Worm (Caenorhabditis elegans) whole organism, L3 larva: ENCODE data around the gene mdf-1.

Source experiments
- ZK546.5 ChIP-seq: sonication (generic microtip); optimal IDR thresholded peaks from 2 replicates; lab custom pipeline; 2017; ENCODE audit warnings: missing biosample characterization, missing genetic modification characterization
- aly-2 ChIP-seq: fragments of 150-350 bp; optimal IDR thresholded peaks from 2 replicates; lab custom pipeline; 2014; ENCODE audit warnings: missing biosample characterization, missing genetic modification characterization
- ceh-28 ChIP-seq: fragments of 150-350 bp; optimal IDR thresholded peaks from 2 replicates; lab custom pipeline; 2014; ENCODE audit warnings: missing biosample characterization, missing genetic modification reagents, missing genetic modification characterization
- ceh-82 ChIP-seq: fragments of 150-350 bp; optimal IDR thresholded peaks from 2 replicates; lab custom pipeline; 2014; ENCODE audit warnings: missing biosample characterization, missing genetic modification characterization
- ceh-9 ChIP-seq: sonication (generic microtip); optimal IDR thresholded peaks from 2 replicates; lab custom pipeline; 2018; ENCODE audit warnings: missing biosample characterization, missing genetic modification characterization
- daf-12 ChIP-seq: fragments of 150-350 bp; optimal IDR thresholded peaks from 2 replicates; lab custom pipeline; 2014; ENCODE audit warnings: missing biosample characterization, missing genetic modification reagents, missing genetic modification characterization
- egl-27 ChIP-seq: sonication (generic microtip); optimal IDR thresholded peaks from 4 replicates; lab custom pipeline; 2017; ENCODE audit warnings: missing biosample characterization, missing genetic modification reagents, missing genetic modification characterization
- egl-5 ChIP-seq: fragments of 150-350 bp; optimal IDR thresholded peaks from 2 replicates; lab custom pipeline; 2017; ENCODE audit warnings: missing biosample characterization, missing genetic modification reagents, missing genetic modification characterization, inconsistent platforms
- elt-1 ChIP-seq: fragments of 150-350 bp; optimal IDR thresholded peaks from 2 replicates; lab custom pipeline; 2014; ENCODE audit warnings: missing biosample characterization, missing genetic modification characterization
- elt-2 ChIP-seq: sonication (generic microtip); optimal IDR thresholded peaks from 2 replicates; lab custom pipeline; 2016; ENCODE audit warnings: missing genetic modification reagents, mild to moderate bottlenecking, missing genetic modification characterization, missing compliant biosample characterization
- elt-3 ChIP-seq, 3 experiments: fragments of 150-350 bp in 1 of 3; sonication (generic microtip) in 2 of 3; optimal IDR thresholded peaks; 2 replicates in 2 of 3; 4 replicates in 1 of 3; lab custom pipeline; 2014 to 2017; ENCODE audit warnings: missing biosample characterization in 3 of 3, missing genetic modification characterization in 3 of 3
- eor-1 ChIP-seq, 2 experiments: fragments of 150-350 bp; optimal IDR thresholded peaks; 2 replicates each; lab custom pipeline; 2014 to 2018; ENCODE audit warnings: missing biosample characterization in 2 of 2, missing genetic modification characterization in 2 of 2
- fkh-10 ChIP-seq: sonication (generic microtip); optimal IDR thresholded peaks from 2 replicates; lab custom pipeline; 2017; ENCODE audit warnings: missing biosample characterization, missing genetic modification reagents, missing genetic modification characterization
- fkh-2 ChIP-seq: fragments of 150-350 bp; optimal IDR thresholded peaks from 2 replicates; lab custom pipeline; 2014; ENCODE audit warnings: missing biosample characterization, missing genetic modification reagents, missing genetic modification characterization
- fos-1 ChIP-seq: fragments of 150-350 bp; optimal IDR thresholded peaks from 2 replicates; lab custom pipeline; 2014; ENCODE audit warnings: missing biosample characterization, missing genetic modification characterization
- hmg-11 ChIP-seq: sonication (generic microtip); optimal IDR thresholded peaks from 2 replicates; lab custom pipeline; 2016; ENCODE audit warnings: missing genetic modification characterization, missing compliant biosample characterization
- jun-1 ChIP-seq: fragments of 150-350 bp; optimal IDR thresholded peaks from 2 replicates; lab custom pipeline; 2014; ENCODE audit warnings: missing biosample characterization, missing genetic modification reagents, missing genetic modification characterization
- lin-15B ChIP-seq: fragments of 150-350 bp; optimal IDR thresholded peaks from 2 replicates; lab custom pipeline; 2014; ENCODE audit warnings: missing biosample characterization, missing genetic modification characterization
- lin-39 ChIP-seq: fragments of 150-350 bp; optimal IDR thresholded peaks from 2 replicates; lab custom pipeline; 2018; ENCODE audit warnings: missing biosample characterization, missing genetic modification reagents, missing genetic modification characterization
- lsy-12 ChIP-seq: sonication (generic microtip); optimal IDR thresholded peaks from 2 replicates; lab custom pipeline; 2016; ENCODE audit warnings: mild to moderate bottlenecking, missing genetic modification characterization, missing compliant biosample characterization
- mdl-1 ChIP-seq: fragments of 150-350 bp; optimal IDR thresholded peaks from 2 replicates; lab custom pipeline; 2014; ENCODE audit warnings: missing biosample characterization, missing genetic modification characterization
- mml-1 ChIP-seq: fragments of 150-350 bp; sonication (generic microtip); optimal IDR thresholded peaks from 3 replicates; lab custom pipeline; 2014; ENCODE audit warnings: missing biosample characterization, missing genetic modification characterization
- nfya-1 ChIP-seq: sonication (generic microtip); optimal IDR thresholded peaks from 2 replicates; lab custom pipeline; 2017; ENCODE audit warnings: missing genetic modification characterization, mild to moderate bottlenecking, missing compliant biosample characterization, antibody characterized with exemption, moderate library complexity; ENCODE audit not compliant: insufficient read depth
- nhr-11 ChIP-seq: fragments of 150-350 bp; optimal IDR thresholded peaks from 2 replicates; lab custom pipeline; 2014; ENCODE audit warnings: missing biosample characterization, missing genetic modification characterization
- nhr-12 ChIP-seq: fragments of 150-350 bp; optimal IDR thresholded peaks from 2 replicates; lab custom pipeline; 2014; ENCODE audit warnings: missing biosample characterization, missing genetic modification characterization
- nhr-23 ChIP-seq: fragments of 150-350 bp; optimal IDR thresholded peaks from 2 replicates; lab custom pipeline; 2014; ENCODE audit warnings: missing biosample characterization, missing genetic modification reagents, missing genetic modification characterization
- nhr-25 ChIP-seq: sonication (generic microtip); optimal IDR thresholded peaks from 2 replicates; lab custom pipeline; 2017; ENCODE audit warnings: missing biosample characterization, missing genetic modification characterization
- nhr-28 ChIP-seq: fragments of 150-350 bp; optimal IDR thresholded peaks from 2 replicates; lab custom pipeline; 2014; ENCODE audit warnings: missing biosample characterization, missing genetic modification characterization
- nhr-43 ChIP-seq: sonication (generic microtip); optimal IDR thresholded peaks from 2 replicates; lab custom pipeline; 2016; ENCODE audit warnings: mild to moderate bottlenecking, missing genetic modification characterization, missing compliant biosample characterization; ENCODE audit not compliant: poor library complexity, severe bottlenecking
- nhr-67 ChIP-seq: fragments of 150-350 bp; optimal IDR thresholded peaks from 2 replicates; lab custom pipeline; 2014; ENCODE audit warnings: missing biosample characterization, missing genetic modification characterization
- nhr-76 ChIP-seq: fragments of 150-350 bp; sonication (generic microtip); optimal IDR thresholded peaks from 5 replicates; lab custom pipeline; 2014; ENCODE audit warnings: missing biosample characterization, missing genetic modification characterization
- pha-4 ChIP-seq: fragments of 150-350 bp; optimal IDR thresholded peaks from 2 replicates; lab custom pipeline; 2014; ENCODE audit warnings: missing biosample characterization, missing genetic modification reagents, missing genetic modification characterization
- sea-2 ChIP-seq: fragments of 150-350 bp; sonication (generic microtip); optimal IDR thresholded peaks from 4 replicates; lab custom pipeline; 2014; ENCODE audit warnings: missing biosample characterization, missing genetic modification reagents, missing genetic modification characterization
- skn-1 ChIP-seq: fragments of 150-350 bp; optimal IDR thresholded peaks from 2 replicates; lab custom pipeline; 2014; ENCODE audit warnings: missing biosample characterization, missing genetic modification characterization
- snpc-4 ChIP-seq: fragments of 150-350 bp; optimal IDR thresholded peaks from 2 replicates; lab custom pipeline; 2014; ENCODE audit warnings: missing biosample characterization, missing genetic modification characterization
- tbx-2 ChIP-seq: sonication (generic microtip); optimal IDR thresholded peaks from 2 replicates; lab custom pipeline; 2016; ENCODE audit warnings: mild to moderate bottlenecking, missing genetic modification characterization, missing compliant biosample characterization
- unc-39 ChIP-seq: sonication (generic microtip); optimal IDR thresholded peaks from 4 replicates; lab custom pipeline; 2017; ENCODE audit warnings: missing biosample characterization, missing genetic modification characterization
- unc-62 ChIP-seq: fragments of 150-350 bp; sonication (generic microtip); optimal IDR thresholded peaks from 4 replicates; lab custom pipeline; 2014; ENCODE audit warnings: missing biosample characterization, missing genetic modification reagents, missing genetic modification characterization
- ztf-11 ChIP-seq: fragments of 150-350 bp; optimal IDR thresholded peaks from 2 replicates; lab custom pipeline; 2014; ENCODE audit warnings: missing biosample characterization, missing genetic modification characterization
- ztf-4 ChIP-seq: fragments of 150-350 bp; optimal IDR thresholded peaks from 2 replicates; lab custom pipeline; 2014; ENCODE audit warnings: missing biosample characterization, missing genetic modification characterization

The mdf-1 gene

DNA sequence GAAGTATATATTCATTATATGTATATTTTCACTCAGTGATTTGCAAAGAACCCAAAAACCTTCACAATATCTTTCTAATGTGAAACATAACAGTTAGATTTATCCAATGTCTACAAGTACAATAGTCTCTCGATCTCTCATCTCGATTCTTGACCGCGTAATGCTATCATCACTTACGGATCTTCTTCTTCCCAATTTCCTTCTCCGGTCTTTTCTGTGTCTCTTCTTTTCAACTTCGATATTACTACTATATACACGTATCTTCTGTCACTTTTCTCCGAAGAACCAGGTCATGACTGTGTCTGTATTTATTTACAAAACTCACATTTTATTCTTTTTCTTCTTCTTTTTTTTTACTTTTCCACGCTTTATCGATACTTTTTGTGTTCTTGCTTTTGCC, 44.5 kb upstream of the mdf-1 start:
- TF ChIP-seq lin-15B (tag; lab: Kevin White, UChicago) (no peak), nhr-11 (tag; lab: Kevin White, UChicago) (no peak), nhr-23 (peak; percentile 54), aly-2 (tag; lab: Kevin White, UChicago) (no peak), nhr-43 (tag; lab: Kevin White, UChicago) (peak; percentile 13)
- TF ChIP-seq, all 47 proteins: peak for 2

DNA sequence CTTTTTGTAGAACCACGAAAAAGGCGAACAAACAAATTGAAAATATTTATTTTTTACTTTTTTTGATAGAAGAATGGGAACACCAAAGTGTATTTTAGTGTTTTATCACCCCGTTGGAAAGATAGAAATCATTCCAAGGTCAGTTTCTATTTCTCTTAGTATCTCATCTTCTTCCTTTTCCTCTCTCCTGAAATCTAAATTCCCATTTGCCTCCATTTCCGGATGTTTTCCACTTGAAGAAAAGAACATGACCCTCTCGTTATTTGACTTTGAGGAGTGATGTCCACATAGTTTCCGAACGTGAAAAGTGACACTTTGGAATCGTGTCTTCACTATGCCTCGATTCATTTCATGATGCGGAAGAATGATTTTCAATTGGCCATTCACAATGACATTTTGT, 43.6 kb upstream of the mdf-1 start:
- TF ChIP-seq snpc-4 (no peak), skn-1 (tag; lab: Kevin White, UChicago) (no peak)

DNA sequence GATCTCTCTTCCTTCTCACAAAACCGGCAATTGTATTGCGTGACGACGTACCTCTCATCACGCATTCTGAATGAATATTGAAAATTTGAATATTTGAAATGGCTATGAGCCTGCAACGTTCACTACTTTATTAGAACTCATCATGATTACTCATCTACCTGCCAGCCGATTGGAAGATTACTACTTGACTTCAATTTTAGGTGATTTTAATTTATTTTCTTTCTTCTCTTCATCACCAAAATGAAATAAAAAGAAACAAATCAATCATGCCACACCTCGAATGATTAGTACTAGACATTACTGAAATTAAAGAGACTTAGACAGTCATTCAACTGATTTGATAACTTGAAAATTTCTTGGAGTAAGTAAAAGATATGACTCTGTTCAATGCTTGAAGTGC, 40.2 kb upstream of the mdf-1 start:
- TF ChIP-seq elt-1 (tag; lab: Kevin White, UChicago) (no peak), jun-1 (tag; lab: Kevin White, UChicago) (no peak), tbx-2 (tag; lab: Kevin White, UChicago) (no peak), hmg-11 (tag; lab: Kevin White, UChicago) (no peak), sea-2 (GFP tag; lab: Kevin White, UChicago) (no peak), unc-39 (no peak), ZK546.5 (tag; lab: Kevin White, UChicago) (no peak), nhr-67 (tag; lab: Kevin White, UChicago) (no peak)

DNA sequence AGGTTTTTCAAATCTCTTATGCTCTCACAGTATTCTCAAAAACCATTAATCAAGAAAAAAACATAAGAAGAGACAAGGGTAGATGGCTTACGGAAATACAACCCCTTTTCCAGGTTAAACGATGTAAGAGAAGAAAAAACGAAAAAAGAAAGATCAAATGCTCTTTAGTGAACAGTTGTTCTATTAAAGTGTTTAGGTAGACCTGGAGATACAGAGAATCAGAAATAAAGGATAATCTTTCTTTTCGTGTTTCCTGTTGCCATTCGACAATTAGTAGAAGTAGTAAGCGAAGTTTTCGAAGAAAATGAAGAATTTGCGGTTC, 39.3 kb upstream of the mdf-1 start, which contains the start of gene K09G1.1:
Gene K09G1.1, plus strand, starts transcription at position 223 of the 322 bp plus-strand sequence.
- TF ChIP-seq nhr-23 (no peak), nhr-11 (tag; lab: Kevin White, UChicago) (no peak)

DNA sequence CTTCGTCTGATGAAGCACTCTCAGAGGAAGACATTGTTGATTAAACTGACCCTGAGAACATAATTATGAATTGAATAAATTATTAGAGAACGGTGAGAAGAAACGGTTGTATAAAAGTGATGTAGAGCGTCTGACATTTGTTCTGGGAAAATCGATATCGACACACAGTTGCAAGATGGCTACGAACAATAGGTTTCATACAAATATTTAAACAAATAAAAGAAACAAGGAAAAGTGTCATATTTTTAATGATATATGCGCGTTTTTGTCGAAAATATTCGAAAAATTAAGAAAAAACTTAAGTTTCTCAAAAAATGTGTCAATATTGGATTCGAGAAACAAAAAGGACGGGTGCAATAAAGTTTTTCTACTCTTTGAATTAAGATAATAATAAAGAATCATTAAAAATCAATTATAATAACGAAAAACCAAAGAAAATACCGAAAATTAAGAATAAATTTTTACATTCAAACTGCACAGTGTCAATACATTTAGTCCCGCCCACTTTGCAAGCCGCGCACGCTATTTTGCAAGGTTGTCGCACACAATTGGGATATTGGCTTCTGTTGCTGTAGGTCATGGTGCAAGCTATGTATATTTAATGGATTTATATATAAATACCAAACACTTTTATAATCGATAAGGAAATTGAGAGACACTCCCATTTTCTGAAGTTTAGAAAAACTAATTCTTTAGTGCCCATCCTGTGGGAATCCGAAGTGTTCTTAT, 38.7 kb upstream of the mdf-1 start, which contains the start of gene rtfo-1:
Gene rtfo-1, minus strand, starts transcription at position 51 of the 729 bp plus-strand sequence.
- TF ChIP-seq lin-15B (tag; lab: Kevin White, UChicago) (no peak), lin-39 (tag; lab: Kevin White, UChicago) (no peak), ceh-28 (tag; lab: Kevin White, UChicago) (no peak), fkh-2 (no peak), ztf-11 (tag; lab: Kevin White, UChicago) (no peak), pha-4 (tag; lab: Kevin White, UChicago) (peak; percentile 60), egl-5 (tag; lab: Kevin White, UChicago) (no peak), nhr-25 (tag; lab: Kevin White, UChicago) (peak; percentile 18), unc-62 (GFP tag; lab: Kevin White, UChicago) (no peak), nhr-23 (peak; percentile 35), ztf-4 (tag; lab: Kevin White, UChicago) (no peak), egl-27 (tag; lab: Kevin White, UChicago) (no peak), fos-1 (no peak), ceh-82 (tag; lab: Kevin White, UChicago) (no peak), nhr-28 (tag; lab: Kevin White, UChicago) (no peak), ZK546.5 (tag; lab: Kevin White, UChicago) (no peak), daf-12 (no peak), jun-1 (tag; lab: Kevin White, UChicago) (no peak), elt-1 (tag; lab: Kevin White, UChicago) (no peak), elt-3 (tag; optimal IDR thresholded peaks at IDR 0.05; lab: Kevin White, UChicago) (no peak), tbx-2 (tag; lab: Kevin White, UChicago) (no peak), sea-2 (GFP tag; lab: Kevin White, UChicago) (no peak), nhr-12 (tag; lab: Kevin White, UChicago) (no peak), mdl-1 (tag; lab: Kevin White, UChicago) (no peak), hmg-11 (tag; lab: Kevin White, UChicago) (peak; percentile 62), elt-2 (peak; percentile 4), unc-39 (no peak), nhr-76 (tag; lab: Kevin White, UChicago) (no peak), nhr-43 (tag; lab: Kevin White, UChicago) (peak; percentile 45), fkh-10 (GFP tag; lab: Kevin White, UChicago) (no peak), skn-1 (tag; lab: Kevin White, UChicago) (no peak), ceh-9 (tag; lab: Kevin White, UChicago) (no peak), eor-1 (tag; optimal IDR thresholded peaks at IDR 0.05; lab: Kevin White, UChicago) (no peak), snpc-4 (peak; percentile 4), nfya-1 (tag; lab: Kevin White, UChicago) (no peak), mml-1 (tag; lab: Kevin White, UChicago) (no peak), lsy-12 (tag; lab: Kevin White, UChicago) (no peak)
